Fruit fly (Drosophila melanogaster): Measurements from ENCODE around the gene CG42594.

CG42594 gene

DNA sequence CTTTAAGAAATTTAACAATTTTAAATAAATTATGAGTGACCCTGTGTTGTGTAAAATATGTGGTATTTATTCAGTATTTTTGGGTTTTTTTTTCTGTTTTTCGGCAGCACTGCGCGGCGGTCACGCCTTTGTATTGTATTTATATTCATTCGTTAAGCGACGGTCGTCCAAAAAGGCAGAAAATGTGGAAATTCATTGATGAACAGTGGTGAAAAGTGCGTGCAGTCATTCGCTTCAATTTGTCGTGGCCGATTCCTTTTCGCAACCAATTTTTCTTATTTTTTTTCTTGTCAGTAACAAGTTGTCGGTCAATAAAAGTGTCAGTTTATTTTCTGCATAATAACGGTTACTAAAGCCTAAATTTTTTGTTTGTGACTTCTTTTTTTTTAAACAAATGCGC, 98.4 kb downstream of the CG42594 start, which contains the start of gene Ptp4E (continued):
- TF ChIP-seq Opbp (GFP tag; IDR thresholded peaks at IDR 0.05; ENCODE audit: partially characterized antibody): 0 out of 3 replicates have a peak, but pooled peaks have one; percentile 14
- peak; percentile 20 for TF ChIP-seq wek (GFP tag; optimal IDR thresholded peaks at IDR 0.05)
- TF ChIP-seq dmrt99B (tag; optimal IDR thresholded peaks at IDR 0.05): no peak
- TF ChIP-seq jing (GFP tag; optimal IDR thresholded peaks at IDR 0.05): no peak
- TF ChIP-seq CG10321 (GFP tag; IDR thresholded peaks at IDR 0.05): no peak
- no peak for TF ChIP-seq HLHmδ (GFP tag; optimal IDR thresholded peaks at IDR 0.05)
- peak; percentile 23 for TF ChIP-seq CG17359 (tag; optimal IDR thresholded peaks at IDR 0.05)
- peak; percentile 18 for TF ChIP-seq CG15514 (GFP tag; optimal IDR thresholded peaks at IDR 0.05)
- TF ChIP-seq CG10654 (GFP tag; optimal IDR thresholded peaks at IDR 0.05): no peak
- TF ChIP-seq Poxn (GFP tag; IDR thresholded peaks at IDR 0.05): no peak
- TF ChIP-seq CG3847 (GFP tag; IDR thresholded peaks at IDR 0.05): no peak
- no peak for TF ChIP-seq zf30C (GFP tag; optimal IDR thresholded peaks at IDR 0.05)
- no peak for TF ChIP-seq rib (GFP tag; IDR thresholded peaks at IDR 0.05)
- TF ChIP-seq nom (GFP tag; optimal IDR thresholded peaks at IDR 0.05): peak; percentile 47
- TF ChIP-seq sob (GFP tag; IDR thresholded peaks at IDR 0.05): no peak
- TF ChIP-seq CG10979 (tag; optimal IDR thresholded peaks at IDR 0.05): no peak
- peak; percentile 12 for TF ChIP-seq CG7987 (GFP tag; optimal IDR thresholded peaks at IDR 0.05)
- peak in 1 of 3 experiments; percentile 41 for TF ChIP-seq Stat92E (GFP tag; optimal IDR thresholded peaks at IDR 0.05)
- TF ChIP-seq tgo (GFP tag; IDR thresholded peaks at IDR 0.05): no peak
- no peak for TF ChIP-seq otp (GFP tag; IDR thresholded peaks at IDR 0.05)
- TF ChIP-seq zen (tag; optimal IDR thresholded peaks at IDR 0.05): no peak
- TF ChIP-seq CG10543 (GFP tag; optimal IDR thresholded peaks at IDR 0.05): peak; percentile 25
- no peak for TF ChIP-seq CG1529 (GFP tag; optimal IDR thresholded peaks at IDR 0.05)
- no peak for TF ChIP-seq CG4282 (GFP tag; optimal IDR thresholded peaks at IDR 0.05)
- TF ChIP-seq CG2889 (GFP tag; IDR thresholded peaks at IDR 0.05): no peak
- no peak for TF ChIP-seq HLH3B (GFP tag; IDR thresholded peaks at IDR 0.05)
- TF ChIP-seq CG17612 (GFP tag; IDR thresholded peaks at IDR 0.05): no peak
- no peak for TF ChIP-seq Sry-β (GFP tag; optimal IDR thresholded peaks at IDR 0.05)
- TF ChIP-seq CG2129 (GFP tag; IDR thresholded peaks at IDR 0.05; ENCODE audit: partially characterized antibody): no peak
- TF ChIP-seq CG17568 (GFP tag; optimal IDR thresholded peaks at IDR 0.05): peak; percentile 20
- TF ChIP-seq gfzf (GFP tag; optimal IDR thresholded peaks at IDR 0.05): peak; percentile 62
- peak; percentile 12 for TF ChIP-seq CG2712 (tag; optimal IDR thresholded peaks at IDR 0.05)
- peak; percentile 8 for TF ChIP-seq CG3281 (GFP tag; optimal IDR thresholded peaks at IDR 0.05)
- no peak for TF ChIP-seq sug (tag; optimal IDR thresholded peaks at IDR 0.05)
- TF ChIP-seq CG4730 (GFP tag; IDR thresholded peaks at IDR 0.05): no peak
- no peak for TF ChIP-seq CG10462 (GFP tag; optimal IDR thresholded peaks at IDR 0.05)
- no peak for TF ChIP-seq CG12942 (GFP tag; optimal IDR thresholded peaks at IDR 0.05)
- no peak for TF ChIP-seq CG11504 (tag; optimal IDR thresholded peaks at IDR 0.05)
- peak; percentile 49; the same call in 1 of the 2 replicates for TF ChIP-seq Atf6 (GFP tag; IDR thresholded peaks at IDR 0.05)
- no peak for TF ChIP-seq CG1792 (GFP tag; optimal IDR thresholded peaks at IDR 0.05)
- TF ChIP-seq fd3F (GFP tag; optimal IDR thresholded peaks at IDR 0.05): no peak
- no peak for TF ChIP-seq Sox102F (GFP tag; optimal IDR thresholded peaks at IDR 0.05)
- no peak for TF ChIP-seq Sin3A (optimal IDR thresholded peaks at IDR 0.05)
- peak; percentile 8 for TF ChIP-seq CG34376 (GFP tag; optimal IDR thresholded peaks at IDR 0.05)
- no peak for TF ChIP-seq br (optimal IDR thresholded peaks at IDR 0.05)
- peak; percentile 5 for TF ChIP-seq Vsx1 (GFP tag; optimal IDR thresholded peaks at IDR 0.05)
- TF ChIP-seq Deaf1 (tag; optimal IDR thresholded peaks at IDR 0.05): peak; percentile 5
- no peak for TF ChIP-seq CG18011 (GFP tag; optimal IDR thresholded peaks at IDR 0.05)
- peak; percentile 3 for TF ChIP-seq Fer1 (GFP tag; optimal IDR thresholded peaks at IDR 0.05)
- TF ChIP-seq bsh (GFP tag; optimal IDR thresholded peaks at IDR 0.05): peak in 1 of 2 experiments; percentile 45
- no peak for TF ChIP-seq usp (GFP tag; optimal IDR thresholded peaks at IDR 0.05)

Measured in whole organism, embryonic.